Worm (Caenorhabditis elegans) whole organism, late embryonic: ENCODE results near the gene mtm-5.
A peak's percentile ranks its signal among the peaks of the same experiment; 100 is the strongest.

Experiments
- C08G9.2 ChIP-seq: sonication (generic microtip); optimal IDR thresholded peaks from 2 replicates; lab custom pipeline; 2016; ENCODE audit warnings: mild to moderate bottlenecking, missing genetic modification characterization, moderate library complexity, missing compliant biosample characterization
- K02D7.2 ChIP-seq: sonication (generic microtip); optimal IDR thresholded peaks from 2 replicates; lab custom pipeline; 2017; ENCODE audit warnings: mild to moderate bottlenecking, missing genetic modification characterization, missing compliant biosample characterization
- Y22D7AL.16 ChIP-seq: sonication (generic microtip); optimal IDR thresholded peaks from 2 replicates; lab custom pipeline; 2016; ENCODE audit warnings: missing genetic modification characterization, missing compliant biosample characterization
- ahr-1 ChIP-seq: sonication (generic microtip); optimal IDR thresholded peaks from 2 replicates; lab custom pipeline; 2016; ENCODE audit warnings: missing genetic modification characterization, missing compliant biosample characterization
- ceh-18 ChIP-seq: sonication (generic microtip); optimal IDR thresholded peaks from 2 replicates; lab custom pipeline; 2016; ENCODE audit warnings: missing genetic modification characterization, missing compliant biosample characterization
- ceh-19 ChIP-seq: fragments of 200-800 bp; sonication (Bioruptor generic); optimal IDR thresholded peaks from 2 replicates; lab custom pipeline; 2018; ENCODE audit warnings: mild to moderate bottlenecking, missing genetic modification characterization, missing compliant biosample characterization
- ceh-30 ChIP-seq: fragments of 150-350 bp; optimal IDR thresholded peaks from 2 replicates; lab custom pipeline; 2014; ENCODE audit warnings: missing biosample characterization, missing genetic modification characterization
- ceh-48 ChIP-seq: sonication (generic microtip); optimal IDR thresholded peaks from 2 replicates; lab custom pipeline; 2016; ENCODE audit warnings: missing genetic modification characterization, inconsistent platforms, missing compliant biosample characterization
- ceh-9 ChIP-seq: sonication (generic microtip); optimal IDR thresholded peaks from 2 replicates; lab custom pipeline; 2016; ENCODE audit warnings: mild to moderate bottlenecking, missing genetic modification characterization, inconsistent platforms, missing compliant biosample characterization
- dve-1 ChIP-seq: sonication (generic microtip); optimal IDR thresholded peaks from 2 replicates; lab custom pipeline; 2017; ENCODE audit warnings: antibody characterized with exemption, mild to moderate bottlenecking, missing genetic modification characterization, missing compliant biosample characterization
- elt-2 ChIP-seq: sonication (generic microtip); optimal IDR thresholded peaks from 2 replicates; lab custom pipeline; 2016; ENCODE audit warnings: missing genetic modification reagents, missing genetic modification characterization, missing compliant biosample characterization
- elt-4 ChIP-seq: sonication (generic microtip); optimal IDR thresholded peaks from 2 replicates; lab custom pipeline; 2016; ENCODE audit warnings: missing genetic modification characterization, missing compliant biosample characterization
- ets-4 ChIP-seq: sonication (generic microtip); optimal IDR thresholded peaks from 2 replicates; lab custom pipeline; 2016; ENCODE audit warnings: missing genetic modification characterization, missing compliant biosample characterization
- fax-1 ChIP-seq: sonication (generic microtip); optimal IDR thresholded peaks from 2 replicates; lab custom pipeline; 2016; ENCODE audit warnings: missing genotype, missing genetic modification characterization, missing compliant biosample characterization
- gmeb-2 ChIP-seq: sonication (generic microtip); optimal IDR thresholded peaks from 2 replicates; lab custom pipeline; 2016; ENCODE audit warnings: missing genetic modification characterization, inconsistent platforms, missing compliant biosample characterization
- hlh-13 ChIP-seq: fragments of 200-800 bp; sonication (Bioruptor generic); optimal IDR thresholded peaks from 2 replicates; lab custom pipeline; 2018; ENCODE audit warnings: mild to moderate bottlenecking, missing genetic modification characterization, missing compliant biosample characterization
- hlh-15 ChIP-seq: sonication (generic microtip); optimal IDR thresholded peaks from 2 replicates; lab custom pipeline; 2016; ENCODE audit warnings: missing genetic modification characterization, missing compliant biosample characterization
- hlh-30 ChIP-seq: sonication (generic microtip); optimal IDR thresholded peaks from 2 replicates; lab custom pipeline; 2017; ENCODE audit warnings: antibody characterized with exemption, missing genetic modification characterization, missing compliant biosample characterization; ENCODE audit not compliant: insufficient read depth
- hlh-6 ChIP-seq: sonication (generic microtip); optimal IDR thresholded peaks from 2 replicates; lab custom pipeline; 2016; ENCODE audit warnings: missing genotype, missing genetic modification characterization, missing compliant biosample characterization
- madf-2 ChIP-seq: sonication (generic microtip); optimal IDR thresholded peaks from 2 replicates; lab custom pipeline; 2017; ENCODE audit warnings: missing genetic modification characterization, missing compliant biosample characterization
- nhr-232 ChIP-seq: sonication (generic microtip); optimal IDR thresholded peaks from 2 replicates; lab custom pipeline; 2016; ENCODE audit warnings: missing genetic modification characterization, missing compliant biosample characterization
- npax-4 ChIP-seq: sonication (generic microtip); optimal IDR thresholded peaks from 2 replicates; lab custom pipeline; 2016; ENCODE audit warnings: missing genetic modification characterization, missing compliant biosample characterization
- odd-2 ChIP-seq: sonication (generic microtip); optimal IDR thresholded peaks from 2 replicates; lab custom pipeline; 2017; ENCODE audit warnings: antibody characterized with exemption, mild to moderate bottlenecking, missing genetic modification characterization, missing compliant biosample characterization
- pat-9 ChIP-seq: fragments of 200-800 bp; sonication (Bioruptor generic); optimal IDR thresholded peaks from 2 replicates; lab custom pipeline; 2018; ENCODE audit warnings: mild to moderate bottlenecking, missing genetic modification characterization, moderate library complexity, missing compliant biosample characterization
- pax-1 ChIP-seq: fragments of 150-350 bp; optimal IDR thresholded peaks from 2 replicates; lab custom pipeline; 2014; ENCODE audit warnings: missing biosample characterization, missing genetic modification characterization
- pha-2 ChIP-seq: sonication (generic microtip); optimal IDR thresholded peaks from 2 replicates; lab custom pipeline; 2017; ENCODE audit warnings: mild to moderate bottlenecking, missing genetic modification characterization, missing compliant biosample characterization
- pqm-1 ChIP-seq: sonication (generic microtip); optimal IDR thresholded peaks from 2 replicates; lab custom pipeline; 2016; ENCODE audit warnings: missing genetic modification characterization, missing compliant biosample characterization
- rnt-1 ChIP-seq: sonication (generic microtip); optimal IDR thresholded peaks from 2 replicates; lab custom pipeline; 2016; ENCODE audit warnings: missing genetic modification characterization, missing compliant biosample characterization
- sdc-2 ChIP-seq: sonication (generic microtip); optimal IDR thresholded peaks from 2 replicates; lab custom pipeline; 2016; ENCODE audit warnings: missing genotype, missing genetic modification characterization, missing compliant biosample characterization
- sox-4 ChIP-seq: sonication (generic microtip); optimal IDR thresholded peaks from 2 replicates; lab custom pipeline; 2017; ENCODE audit warnings: mild to moderate bottlenecking, missing genetic modification characterization, inconsistent platforms, missing compliant biosample characterization
- tbx-7 ChIP-seq: sonication (generic microtip); optimal IDR thresholded peaks from 2 replicates; lab custom pipeline; 2016; ENCODE audit warnings: missing genotype, missing genetic modification characterization, missing compliant biosample characterization
- unc-3 ChIP-seq, 2 experiments: fragments of 200-800 bp in 1 of 2; sonication (Bioruptor generic) in 1 of 2; sonication (generic microtip) in 1 of 2; conservative IDR thresholded peaks in 1 of 2; optimal IDR thresholded peaks in 1 of 2; 2 replicates each; pipeline versions ENCODE4 v1.3.6 to Lab custom; 2016 to 2022; ENCODE audit warnings: missing compliant biosample characterization in 2 of 2, missing genetic modification characterization in 2 of 2, missing genetic modification reagents in 1 of 2
- unc-42 ChIP-seq: sonication (generic microtip); optimal IDR thresholded peaks from 2 replicates; lab custom pipeline; 2016; ENCODE audit warnings: missing genotype, missing genetic modification characterization, missing compliant biosample characterization
- unc-55 ChIP-seq: sonication (generic microtip); optimal IDR thresholded peaks from 2 replicates; lab custom pipeline; 2017; ENCODE audit warnings: missing biosample characterization, missing genetic modification reagents, missing genetic modification characterization
- zip-5 ChIP-seq: sonication (generic microtip); optimal IDR thresholded peaks from 2 replicates; lab custom pipeline; 2016; ENCODE audit warnings: missing genetic modification characterization, missing compliant biosample characterization
- ztf-16 ChIP-seq: sonication (generic microtip); optimal IDR thresholded peaks from 2 replicates; lab custom pipeline; 2017; ENCODE audit warnings: missing genetic modification characterization, missing compliant biosample characterization

mtm-5 gene

DNA sequence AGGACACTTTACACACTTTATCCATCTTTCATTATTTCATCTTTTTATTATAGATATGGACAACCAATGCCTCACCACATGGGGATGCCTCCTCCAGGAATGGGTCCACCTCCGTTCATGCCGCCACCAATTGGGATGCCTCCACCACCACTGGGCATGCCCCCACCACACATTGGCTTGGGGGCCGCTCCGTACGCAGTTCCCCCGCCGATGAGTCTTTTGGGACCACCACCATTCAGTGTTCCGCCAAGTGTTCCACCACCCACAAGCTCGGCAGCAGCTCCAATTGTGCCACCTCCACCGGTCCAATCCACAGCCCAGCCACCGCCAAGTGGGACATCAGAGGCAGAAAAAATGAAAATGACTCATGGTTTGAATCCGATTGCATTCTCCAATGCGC, 28.4 kb downstream of the mtm-5 start:
- TF ChIP-seq ahr-1 (no peak), C08G9.2 (tag; lab: Kevin White, UChicago) (peak; percentile 26)
- TF ChIP-seq, all 69 proteins: peak for 1

DNA sequence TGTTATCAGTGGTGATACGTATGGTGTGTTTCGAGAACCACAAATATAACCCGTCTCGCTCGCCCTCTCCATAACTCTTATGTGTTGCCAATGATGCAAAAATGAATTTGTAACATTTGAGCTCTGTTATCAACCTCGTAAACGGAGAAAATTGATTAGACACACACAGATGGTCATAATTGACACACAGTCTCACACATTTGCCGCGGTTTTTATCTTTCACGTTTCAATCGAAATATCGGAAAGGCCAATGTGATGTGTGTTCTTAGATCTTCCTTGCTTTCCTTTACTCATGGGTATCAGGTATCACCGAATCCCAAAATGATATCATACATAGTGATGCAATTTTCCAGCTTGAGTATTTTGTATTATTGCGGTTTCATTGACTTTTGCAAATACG, 29.6 kb downstream of the mtm-5 start:
- TF ChIP-seq elt-2 (peak; percentile 88), ceh-9 (tag; lab: Kevin White, UChicago) (no peak), pqm-1 (tag; lab: Kevin White, UChicago) (peak; percentile 29)

DNA sequence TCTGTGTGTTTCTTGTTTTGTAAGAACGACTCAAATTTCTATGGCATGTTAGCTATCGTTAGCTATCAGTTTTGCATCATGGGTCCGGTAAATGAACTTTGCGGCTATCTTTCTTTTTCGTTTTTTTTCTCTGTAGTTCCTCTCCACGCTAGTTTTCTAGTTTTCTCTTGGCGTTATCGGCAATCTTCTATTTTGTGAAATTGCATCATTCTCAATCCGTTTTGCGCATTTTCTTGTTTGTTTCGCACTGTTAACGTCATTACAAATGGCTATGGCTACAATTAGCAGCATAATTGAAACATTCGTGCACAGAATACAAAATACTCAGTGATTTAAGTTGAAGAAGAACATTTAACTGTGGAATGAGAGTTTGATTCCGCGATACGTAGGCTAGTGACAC, 30.2 kb downstream of the mtm-5 start:
- no peak for TF ChIP-seq nhr-232
- TF ChIP-seq ceh-48 (tag; lab: Kevin White, UChicago): no peak
- TF ChIP-seq pax-1: no peak

DNA sequence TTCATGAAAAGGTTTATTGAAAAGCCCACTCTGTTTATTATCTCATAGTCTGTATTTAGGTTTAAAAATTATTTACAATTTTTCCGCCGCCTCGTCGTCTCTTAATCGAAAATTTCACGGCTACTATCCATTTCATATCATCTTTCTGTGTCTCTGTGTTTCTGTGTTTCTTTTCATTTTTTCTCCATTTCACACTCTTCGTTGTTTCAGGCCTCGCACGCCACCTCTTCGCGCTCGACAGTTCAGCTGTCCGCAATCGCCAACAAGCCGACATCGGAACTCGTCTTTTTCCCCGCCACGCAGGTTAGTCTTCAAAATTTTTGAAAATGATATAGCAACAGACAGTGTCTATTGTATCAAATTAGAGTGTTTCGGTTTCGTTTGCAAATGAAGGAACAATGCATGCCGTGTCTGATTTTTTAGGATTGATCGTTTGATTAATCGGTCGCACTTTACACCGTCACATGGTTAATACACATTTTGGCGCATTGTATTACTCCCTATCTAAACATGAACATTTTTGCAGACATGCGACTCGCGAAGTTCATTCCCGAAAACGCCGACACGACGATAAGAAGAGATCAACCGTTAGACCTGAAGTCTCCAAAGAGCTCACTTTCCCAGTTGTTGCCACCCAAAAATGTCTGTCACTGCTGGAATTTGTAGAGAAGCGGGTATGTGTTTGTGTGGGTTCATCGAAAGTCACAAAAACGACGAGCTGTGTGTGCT, 32.1 kb downstream of the mtm-5 start:
- TF ChIP-seq ztf-16 (tag; lab: Kevin White, UChicago) (no peak), unc-55 (GFP tag; lab: Kevin White, UChicago) (no peak), dve-1 (tag; lab: Kevin White, UChicago) (no peak), npax-4 (tag; lab: Kevin White, UChicago) (no peak), unc-3 (GFP tag; conservative IDR thresholded peaks at IDR 0.05; lab: Robert Waterston, UW) (no peak), unc-3 (tag; optimal IDR thresholded peaks at IDR 0.05; lab: Kevin White, UChicago) (no peak), sox-4 (tag; lab: Kevin White, UChicago) (no peak), fax-1 (tag; lab: Kevin White, UChicago) (no peak), rnt-1 (tag; lab: Kevin White, UChicago) (no peak), elt-2 (no peak), ceh-19 (GFP tag; lab: Kevin White, UChicago) (no peak), zip-5 (no peak)

DNA sequence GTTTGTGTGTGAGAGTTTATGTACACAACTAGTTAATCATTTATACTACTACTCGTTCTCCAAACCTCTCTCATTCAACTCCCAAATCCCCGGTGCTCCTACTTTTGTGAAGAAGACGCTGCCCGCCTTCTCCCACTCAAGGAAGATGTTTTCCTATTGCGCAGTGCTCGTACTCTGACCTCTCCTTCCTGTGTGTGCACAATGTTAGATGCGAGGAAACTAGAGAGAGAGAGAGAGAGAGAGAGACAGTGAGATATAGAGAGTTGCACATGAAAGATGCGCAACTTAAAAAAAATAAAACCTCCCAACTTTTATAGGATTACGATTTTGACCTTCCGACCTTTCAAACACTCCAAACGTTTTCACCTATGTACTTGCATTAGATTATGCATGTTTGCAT, 32.7 kb downstream of the mtm-5 start:
- TF ChIP-seq unc-42 (tag; lab: Kevin White, UChicago): peak; percentile 82
- no peak for TF ChIP-seq madf-2 (tag; lab: Kevin White, UChicago)

DNA sequence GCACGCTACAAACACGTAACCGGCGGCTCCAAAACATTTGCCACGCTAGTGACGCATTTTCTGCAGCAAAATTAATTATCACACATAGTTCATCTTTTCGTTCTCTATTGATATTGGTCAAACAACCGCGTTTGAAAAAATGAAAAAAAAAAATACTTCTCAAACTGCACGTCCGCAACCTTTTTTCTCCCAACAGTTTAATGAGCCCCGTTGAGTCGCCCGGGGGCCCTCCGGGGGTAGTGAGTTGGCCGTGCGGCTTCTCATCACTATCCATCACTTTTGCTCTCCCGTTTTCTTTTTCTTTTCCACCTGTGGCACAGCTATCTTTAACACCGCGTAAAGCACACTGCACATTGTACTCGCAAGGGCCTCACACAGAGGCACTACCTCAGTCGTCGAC, 33.8 kb downstream of the mtm-5 start:
- TF ChIP-seq hlh-30 (no peak), K02D7.2 (no peak), hlh-6 (tag; lab: Kevin White, UChicago) (peak; percentile 25), ceh-18 (tag; lab: Kevin White, UChicago) (peak; percentile 58), unc-55 (GFP tag; lab: Kevin White, UChicago) (peak; percentile 23), elt-2 (no peak), pat-9 (tag; lab: Kevin White, UChicago) (no peak), ceh-30 (no peak), pqm-1 (tag; lab: Kevin White, UChicago) (no peak), ets-4 (no peak)

DNA sequence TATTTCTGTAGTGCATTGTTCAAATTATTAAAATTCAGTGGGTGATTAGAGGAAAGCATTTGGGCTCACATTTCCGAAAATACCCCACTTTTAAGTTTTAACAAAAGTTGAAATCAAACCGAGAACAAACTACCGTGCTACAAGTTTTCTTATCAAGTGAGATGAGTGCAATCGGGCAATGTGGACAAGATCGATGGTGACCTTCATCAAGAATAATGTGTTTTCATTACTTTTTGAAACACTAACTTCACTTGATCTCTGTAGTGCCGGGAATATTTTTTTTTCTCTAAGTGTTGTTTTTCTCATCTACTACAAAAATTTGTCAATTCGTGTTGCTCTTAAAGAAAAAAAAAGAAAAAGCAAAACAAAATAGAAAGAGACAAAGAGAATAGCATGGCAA, 34.4 kb downstream of the mtm-5 start:
- no peak for TF ChIP-seq zip-5
- no peak for TF ChIP-seq Y22D7AL.16 (tag; lab: Kevin White, UChicago)
- TF ChIP-seq hlh-13 (GFP tag; lab: Kevin White, UChicago): no peak
- no peak for TF ChIP-seq hlh-15 (tag; lab: Kevin White, UChicago)
- no peak for TF ChIP-seq sdc-2
- no peak for TF ChIP-seq pha-2 (tag; lab: Kevin White, UChicago)
- TF ChIP-seq unc-3 (GFP tag; conservative IDR thresholded peaks at IDR 0.05; lab: Robert Waterston, UW): no peak
- no peak for TF ChIP-seq unc-3 (tag; optimal IDR thresholded peaks at IDR 0.05; lab: Kevin White, UChicago)
- no peak for TF ChIP-seq nhr-232
- TF ChIP-seq C08G9.2 (tag; lab: Kevin White, UChicago): no peak
- TF ChIP-seq odd-2 (tag; lab: Kevin White, UChicago): no peak
- no peak for TF ChIP-seq tbx-7 (tag; lab: Kevin White, UChicago)
- no peak for TF ChIP-seq ceh-30
- no peak for TF ChIP-seq gmeb-2 (tag; lab: Kevin White, UChicago)
- TF ChIP-seq elt-4 (tag; lab: Kevin White, UChicago): no peak
